Fruit fly (Drosophila melanogaster): ENCODE data around the gene Or67c.

Or67c gene

DNA sequence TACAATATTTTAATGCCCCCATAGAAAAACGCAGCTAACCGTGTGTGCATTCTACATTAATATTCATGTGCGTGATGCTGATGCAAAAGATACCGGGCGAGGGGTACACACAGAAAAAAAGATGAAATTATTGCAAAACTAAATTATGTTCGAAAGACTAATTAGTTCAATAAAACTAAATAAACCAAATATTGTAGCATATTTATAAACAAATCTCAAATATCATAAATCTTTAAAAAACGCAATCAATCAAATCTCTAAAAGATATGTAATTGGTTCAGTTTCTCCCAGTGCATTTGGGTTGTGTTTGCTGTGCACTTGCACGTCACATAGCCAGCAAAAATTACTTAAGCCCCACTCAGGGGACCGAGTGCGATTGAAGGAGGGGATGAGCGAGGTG, 45.9 kb downstream of the Or67c start:
- TF ChIP-seq CG7045 (GFP tag; optimal IDR thresholded peaks at IDR 0.05) (no peak), CG11617 (GFP tag; optimal IDR thresholded peaks at IDR 0.05) (no peak), cic (GFP tag; optimal IDR thresholded peaks at IDR 0.05) (no peak), toe (GFP tag; optimal IDR thresholded peaks at IDR 0.05) (no peak), Hr96 (GFP tag; optimal IDR thresholded peaks at IDR 0.05) (no peak), Clk (GFP tag; optimal IDR thresholded peaks at IDR 0.05) (no peak), ovo (GFP tag; optimal IDR thresholded peaks at IDR 0.05) (no peak), CG1620 (GFP tag; optimal IDR thresholded peaks at IDR 0.05) (no peak), tj (GFP tag; optimal IDR thresholded peaks at IDR 0.05) (no peak), cnc (optimal IDR thresholded peaks at IDR 0.05) (no peak), Mnt (GFP tag; optimal IDR thresholded peaks at IDR 0.05) (no peak), CG14711 (tag; optimal IDR thresholded peaks at IDR 0.05) (no peak), kay (GFP tag; ENCODE audit: borderline replicate concordance) (no peak), bab1 (GFP tag; optimal IDR thresholded peaks at IDR 0.05) (no peak), CG12768 (GFP tag; optimal IDR thresholded peaks at IDR 0.05) (no peak), CG33017 (tag; optimal IDR thresholded peaks at IDR 0.05) (no peak), Crg-1 (GFP tag; optimal IDR thresholded peaks at IDR 0.05) (no peak), pad (GFP tag; optimal IDR thresholded peaks at IDR 0.05) (no peak), CG5204 (GFP tag; optimal IDR thresholded peaks at IDR 0.05) (no peak), CG7101 (tag; optimal IDR thresholded peaks at IDR 0.05) (no peak)

DNA sequence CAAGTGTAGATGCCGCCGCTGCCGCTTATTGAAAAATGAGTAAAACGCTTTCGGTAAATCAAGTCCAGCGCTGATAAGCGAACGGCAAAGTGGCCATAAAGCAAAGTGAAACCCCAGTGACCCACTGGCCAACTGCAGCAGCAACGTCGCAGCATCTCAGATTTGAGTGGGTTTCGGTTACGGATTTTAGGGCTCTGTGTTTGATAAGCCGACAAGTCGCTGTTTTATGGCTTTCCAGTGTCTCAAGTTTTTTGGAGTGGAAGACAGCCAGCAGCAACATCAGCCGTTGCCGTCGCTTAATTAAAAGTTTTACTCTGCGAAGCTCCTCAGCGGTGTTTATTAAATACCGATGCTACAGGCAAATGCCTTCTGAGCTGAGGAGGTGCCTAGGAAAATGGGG, 47.1 kb downstream of the Or67c start:
- TF ChIP-seq bab1 (GFP tag; optimal IDR thresholded peaks at IDR 0.05) (no peak), CG1620 (GFP tag; optimal IDR thresholded peaks at IDR 0.05) (no peak), CG12768 (GFP tag; optimal IDR thresholded peaks at IDR 0.05) (no peak), Hr96 (GFP tag; optimal IDR thresholded peaks at IDR 0.05) (no peak), CG5204 (GFP tag; optimal IDR thresholded peaks at IDR 0.05) (no peak)

Data from whole organism, adult.